Worm (Caenorhabditis elegans) whole organism, L1 larva: ENCODE data around the gene gmap-3.

Source experiments
- C16A3.4 ChIP-seq: fragments of 150-350 bp; optimal IDR thresholded peaks from 2 replicates; lab custom pipeline; 2014; ENCODE audit warnings: missing biosample characterization, missing genetic modification characterization
- efl-1 ChIP-seq, 4 experiments: fragments of 150-350 bp; optimal IDR thresholded peaks in 3 of 4; peaks in 1 of 4; 1 replicate in 1 of 4; 2 replicates in 3 of 4; lab custom pipeline; 2014; ENCODE audit warnings: missing biosample characterization in 2 of 4, missing genetic modification characterization in 2 of 4, missing genetic modification reagents in 2 of 4
- fkh-10 ChIP-seq: sonication (generic microtip); optimal IDR thresholded peaks from 2 replicates; lab custom pipeline; 2017; ENCODE audit warnings: missing biosample characterization, missing genetic modification reagents, missing genetic modification characterization
- fos-1 ChIP-seq: fragments of 150-350 bp; optimal IDR thresholded peaks from 2 replicates; lab custom pipeline; 2014; ENCODE audit warnings: missing biosample characterization, missing genetic modification characterization
- hlh-17 ChIP-seq: fragments of 200-800 bp; sonication (Bioruptor generic); optimal IDR thresholded peaks from 2 replicates; lab custom pipeline; 2018; ENCODE audit warnings: missing genetic modification characterization, mild to moderate bottlenecking, missing compliant biosample characterization, moderate library complexity, borderline replicate concordance
- nhr-11 ChIP-seq: fragments of 150-350 bp; optimal IDR thresholded peaks from 2 replicates; lab custom pipeline; 2014; ENCODE audit warnings: missing biosample characterization, missing genetic modification characterization

DNA sequence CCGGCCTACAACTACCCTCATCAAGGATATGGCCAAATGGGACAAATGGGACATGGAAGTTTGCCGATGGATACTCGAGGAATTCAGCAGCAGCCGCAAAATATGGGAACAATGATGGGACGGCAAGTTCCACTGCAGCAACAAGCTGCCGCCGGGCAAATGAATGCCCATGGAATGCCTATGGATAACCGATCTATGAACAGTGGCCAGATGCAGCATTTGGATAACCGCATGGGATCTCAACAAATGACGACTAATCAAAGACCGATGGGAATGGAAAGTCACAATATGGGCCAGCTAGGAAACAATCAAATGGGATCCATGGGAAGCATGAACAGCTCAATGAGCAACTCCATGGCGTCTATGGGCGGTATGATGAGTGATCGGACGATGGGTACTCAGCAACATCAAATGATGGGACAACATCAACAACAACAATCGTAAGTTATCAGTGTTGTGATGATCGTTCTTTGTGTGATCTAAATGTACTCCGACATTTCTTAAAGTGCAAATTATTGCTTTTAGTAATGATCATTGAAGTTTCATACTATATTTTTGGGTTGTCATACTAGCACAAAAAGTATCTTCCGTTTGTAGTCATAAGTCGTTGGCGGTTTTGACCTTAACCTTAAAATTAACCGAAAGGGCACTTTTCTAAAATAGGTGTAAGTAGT is 27.2 kb downstream of the gmap-3 start:
- TF ChIP-seq fos-1 (tag; lab: Kevin White, UChicago) (no peak), C16A3.4 (tag; lab: Kevin White, UChicago) (no peak), fkh-10 (GFP tag; lab: Kevin White, UChicago) (no peak), hlh-17 (GFP tag; lab: Kevin White, UChicago) (no peak), efl-1 (optimal IDR thresholded peaks at IDR 0.05; lab: Kevin White, UChicago) (no peak), efl-1 (GFP tag; optimal IDR thresholded peaks at IDR 0.05 in 1 of 2; lab: Kevin White, UChicago) (peak in 1 of 2 experiments; percentile 53), nhr-11 (tag; lab: Kevin White, UChicago) (no peak)
